Worm (Caenorhabditis elegans) whole organism, late embryonic: ENCODE data around the gene F32E10.9.

ENCODE experiments used
- F13H6.1 ChIP-seq: sonication (generic microtip); optimal IDR thresholded peaks from 2 replicates; lab custom pipeline; 2016; ENCODE audit warnings: missing genetic modification characterization, missing compliant biosample characterization
- ama-1 ChIP-seq: fragments of 150-350 bp; optimal IDR thresholded peaks from 2 replicates; lab custom pipeline; 2014
- dve-1 ChIP-seq: sonication (generic microtip); optimal IDR thresholded peaks from 2 replicates; lab custom pipeline; 2017; ENCODE audit warnings: antibody characterized with exemption, mild to moderate bottlenecking, missing genetic modification characterization, missing compliant biosample characterization
- pat-9 ChIP-seq: fragments of 200-800 bp; sonication (Bioruptor generic); optimal IDR thresholded peaks from 2 replicates; lab custom pipeline; 2018; ENCODE audit warnings: mild to moderate bottlenecking, missing genetic modification characterization, moderate library complexity, missing compliant biosample characterization
- pha-4 ChIP-seq: fragments of 150-350 bp; optimal IDR thresholded peaks from 2 replicates; lab custom pipeline; 2018; ENCODE audit warnings: missing biosample characterization, missing genetic modification reagents, missing genetic modification characterization
- pqm-1 ChIP-seq: sonication (generic microtip); optimal IDR thresholded peaks from 2 replicates; lab custom pipeline; 2016; ENCODE audit warnings: missing genetic modification characterization, missing compliant biosample characterization
- ref-2 ChIP-seq: sonication (generic microtip); optimal IDR thresholded peaks from 2 replicates; lab custom pipeline; 2016; ENCODE audit warnings: missing genetic modification characterization, missing compliant biosample characterization
- rnt-1 ChIP-seq: sonication (generic microtip); optimal IDR thresholded peaks from 2 replicates; lab custom pipeline; 2016; ENCODE audit warnings: missing genetic modification characterization, missing compliant biosample characterization
- sdc-2 ChIP-seq: sonication (generic microtip); optimal IDR thresholded peaks from 2 replicates; lab custom pipeline; 2016; ENCODE audit warnings: missing genotype, missing genetic modification characterization, missing compliant biosample characterization

ce11 chrIV:7568593-7568992, 4.8 kb upstream of the F32E10.9 start, which contains the start of gene clec-180:
- TF ChIP-seq F13H6.1 (tag; lab: Kevin White, UChicago) (no peak), pat-9 (tag; lab: Kevin White, UChicago) (no peak), sdc-2 (tag; lab: Kevin White, UChicago) (no peak), ref-2 (no peak), dve-1 (tag; lab: Kevin White, UChicago) (no peak), pha-4 (tag; lab: Kevin White, UChicago) (no peak), ama-1 (lab: Kevin White, UChicago) (no peak), rnt-1 (tag; lab: Kevin White, UChicago) (no peak), pqm-1 (tag; lab: Kevin White, UChicago) (no peak)
